Worm (Caenorhabditis elegans) whole organism, mixed stage, embryonic: ENCODE results near the gene pfd-1.
A peak's percentile ranks its signal among the peaks of the same experiment; 100 is the strongest.

Experiments used
- mep-1 ChIP-seq: fragments of 150-350 bp; optimal IDR thresholded peaks from 2 replicates; lab custom pipeline; 2017; ENCODE audit warnings: missing biosample characterization, missing genetic modification reagents, missing genetic modification characterization, inconsistent platforms
- nhr-12 ChIP-seq: fragments of 150-350 bp; optimal IDR thresholded peaks from 2 replicates; lab custom pipeline; 2014; ENCODE audit warnings: missing biosample characterization, missing genetic modification characterization
- nhr-28 ChIP-seq: fragments of 150-350 bp; optimal IDR thresholded peaks from 2 replicates; lab custom pipeline; 2014; ENCODE audit warnings: missing biosample characterization, missing genetic modification characterization
- snpc-4 ChIP-seq: fragments of 150-350 bp; optimal IDR thresholded peaks from 2 replicates; lab custom pipeline; 2014; ENCODE audit warnings: missing biosample characterization, missing genetic modification characterization
- sptf-1 ChIP-seq: sonication (generic microtip); optimal IDR thresholded peaks from 2 replicates; lab custom pipeline; 2017; ENCODE audit warnings: mild to moderate bottlenecking, missing genetic modification characterization, moderate library complexity, missing compliant biosample characterization

ce11 chrIV:11118837-11119491 is 30.9 kb upstream of the pfd-1 start, which contains the start of the genes imp-2 and enpl-1:
- no peak for TF ChIP-seq nhr-28 (tag; lab: Kevin White, UChicago)
- TF ChIP-seq nhr-12 (tag; lab: Kevin White, UChicago): no peak
- no peak for TF ChIP-seq snpc-4 (tag; lab: Kevin White, UChicago)
- TF ChIP-seq sptf-1 (tag; lab: Kevin White, UChicago): peak; percentile 79
- peak; percentile 93 for TF ChIP-seq mep-1 (tag; lab: Kevin White, UChicago)
